Worm (Caenorhabditis elegans) whole organism, L3 larva: ENCODE results near the gene Y55F3BR.10.

Experiments used
- R02D3.7 ChIP-seq: fragments of 150-350 bp; optimal IDR thresholded peaks from 2 replicates; lab custom pipeline; 2014; ENCODE audit warnings: missing biosample characterization, missing genetic modification characterization
- ceh-82 ChIP-seq: fragments of 150-350 bp; optimal IDR thresholded peaks from 2 replicates; lab custom pipeline; 2014; ENCODE audit warnings: missing biosample characterization, missing genetic modification characterization
- elt-1 ChIP-seq: fragments of 150-350 bp; optimal IDR thresholded peaks from 2 replicates; lab custom pipeline; 2014; ENCODE audit warnings: missing biosample characterization, missing genetic modification characterization
- fos-1 ChIP-seq: fragments of 150-350 bp; optimal IDR thresholded peaks from 2 replicates; lab custom pipeline; 2014; ENCODE audit warnings: missing biosample characterization, missing genetic modification characterization
- lin-39 ChIP-seq: fragments of 150-350 bp; optimal IDR thresholded peaks from 2 replicates; lab custom pipeline; 2018; ENCODE audit warnings: missing biosample characterization, missing genetic modification reagents, missing genetic modification characterization
- mdl-1 ChIP-seq: fragments of 150-350 bp; optimal IDR thresholded peaks from 2 replicates; lab custom pipeline; 2014; ENCODE audit warnings: missing biosample characterization, missing genetic modification characterization
- nfya-1 ChIP-seq: sonication (generic microtip); optimal IDR thresholded peaks from 2 replicates; lab custom pipeline; 2017; ENCODE audit warnings: missing genetic modification characterization, mild to moderate bottlenecking, missing compliant biosample characterization, antibody characterized with exemption, moderate library complexity; ENCODE audit not compliant: insufficient read depth
- nhr-11 ChIP-seq: fragments of 150-350 bp; optimal IDR thresholded peaks from 2 replicates; lab custom pipeline; 2014; ENCODE audit warnings: missing biosample characterization, missing genetic modification characterization
- nhr-12 ChIP-seq: fragments of 150-350 bp; optimal IDR thresholded peaks from 2 replicates; lab custom pipeline; 2014; ENCODE audit warnings: missing biosample characterization, missing genetic modification characterization
- nhr-23 ChIP-seq: fragments of 150-350 bp; optimal IDR thresholded peaks from 2 replicates; lab custom pipeline; 2014; ENCODE audit warnings: missing biosample characterization, missing genetic modification reagents, missing genetic modification characterization
- pqm-1 ChIP-seq: fragments of 150-350 bp; optimal IDR thresholded peaks from 2 replicates; lab custom pipeline; 2017; ENCODE audit warnings: missing biosample characterization, missing genetic modification characterization, inconsistent platforms
- snpc-4 ChIP-seq: fragments of 150-350 bp; optimal IDR thresholded peaks from 2 replicates; lab custom pipeline; 2014; ENCODE audit warnings: missing biosample characterization, missing genetic modification characterization
- unc-62 ChIP-seq: fragments of 150-350 bp; sonication (generic microtip); optimal IDR thresholded peaks from 4 replicates; lab custom pipeline; 2014; ENCODE audit warnings: missing biosample characterization, missing genetic modification reagents, missing genetic modification characterization

DNA sequence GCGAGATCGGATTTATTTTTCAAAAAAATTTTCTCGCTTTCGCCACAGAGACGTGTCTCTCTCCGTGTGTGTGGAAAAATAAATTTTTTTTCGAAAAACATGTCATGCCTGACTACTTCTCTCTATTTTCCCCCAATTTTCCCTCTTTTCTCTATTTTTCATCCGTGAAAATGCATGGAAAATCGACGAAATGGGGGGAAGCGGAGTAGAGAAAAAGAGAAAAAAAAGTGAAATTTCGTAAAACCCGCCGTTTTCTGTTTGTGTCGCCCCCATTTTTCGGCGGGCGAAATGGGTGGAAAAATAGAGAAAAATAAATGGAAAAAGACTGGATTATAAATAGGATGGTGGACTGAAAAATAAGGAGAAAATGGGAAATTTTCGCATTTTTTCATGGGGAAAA is 1.3 kb downstream of the Y55F3BR.10 start:
- TF ChIP-seq R02D3.7 (tag; lab: Kevin White, UChicago) = no peak
- TF ChIP-seq snpc-4 (tag; lab: Kevin White, UChicago) = no peak
- peak; percentile 22 for TF ChIP-seq nhr-23 (tag; lab: Kevin White, UChicago)
- TF ChIP-seq mdl-1 (tag; lab: Kevin White, UChicago) = no peak
- no peak for TF ChIP-seq ceh-82 (tag; lab: Kevin White, UChicago)
- TF ChIP-seq nhr-12 (tag; lab: Kevin White, UChicago) = no peak
- peak; percentile 12 for TF ChIP-seq nfya-1
- no peak for TF ChIP-seq lin-39 (tag; lab: Kevin White, UChicago)
- TF ChIP-seq elt-1 (tag; lab: Kevin White, UChicago) = no peak
- no peak for TF ChIP-seq pqm-1 (tag; lab: Kevin White, UChicago)
- no peak for TF ChIP-seq nhr-11 (tag; lab: Kevin White, UChicago)
- no peak for TF ChIP-seq fos-1
- no peak for TF ChIP-seq unc-62
